Worm (Caenorhabditis elegans): ENCODE data around the gene ver-1.
"Not testable (repeated sequence)": the region's sequence is repeated elsewhere in the genome, so short reads cannot be mapped to it uniquely, and the experiment has no call there.

DNA sequence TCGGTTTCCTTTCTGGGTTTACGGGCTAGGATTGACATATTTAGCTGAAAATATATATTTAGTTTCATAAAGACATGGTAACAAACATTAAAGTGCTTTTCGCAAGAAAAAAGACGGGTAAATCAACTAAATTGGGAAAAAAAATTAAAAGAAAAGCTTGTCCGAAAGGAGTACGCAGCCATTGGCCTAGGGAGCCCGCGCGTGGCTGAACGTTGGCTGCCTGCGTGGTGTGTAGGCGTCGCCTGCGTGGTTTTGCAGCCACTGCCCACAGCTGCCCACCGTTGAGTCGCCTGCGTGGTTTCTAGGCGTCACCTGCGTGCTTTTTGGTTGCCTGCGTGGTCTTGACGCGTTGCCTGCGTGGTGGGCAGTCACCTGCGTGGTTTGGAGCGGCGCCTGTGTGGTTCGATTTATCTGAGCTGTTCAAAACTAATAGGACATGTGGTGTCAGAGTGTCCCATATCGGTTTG is 34.6 kb upstream of the ver-1 start, which contains the start of gene C29F9.12:
- not testable (repeated sequence) for TF ChIP-seq blmp-1, snpc-4, lin-13, elt-3 (tag; optimal IDR thresholded peaks at IDR 0.05)
